Fruit fly (Drosophila melanogaster) whole organism, embryonic: ENCODE measurements around the gene CG33158.

Experiments used
- CG10267 ChIP-seq: fragments of 200-800 bp; sonication (Bioruptor generic); optimal IDR thresholded peaks from 2 replicates; lab custom pipeline; 2018; ENCODE audit warnings: missing biosample characterization, mild to moderate bottlenecking, missing genetic modification characterization, moderate library complexity
- CG11696 ChIP-seq: fragments of 200-800 bp; sonication (Bioruptor generic); IDR thresholded peaks from 2 replicates; pipeline ENCODE4 v1.3.6; 2022; ENCODE audit warnings: missing biosample characterization, missing genetic modification characterization
- CG12659 ChIP-seq: fragments of 200-800 bp; sonication (Bioruptor generic); optimal IDR thresholded peaks from 3 replicates; lab custom pipeline; 2017; ENCODE audit warnings: mild to moderate bottlenecking, missing biosample characterization, missing genetic modification reagents, missing genetic modification characterization
- CG13123 ChIP-seq: fragments of 200-800 bp; sonication (Bioruptor generic); optimal IDR thresholded peaks from 2 replicates; lab custom pipeline; 2016; ENCODE audit warnings: missing biosample characterization, missing genetic modification characterization
- CG15479 ChIP-seq: fragments of 200-800 bp; sonication (Bioruptor generic); optimal IDR thresholded peaks from 3 replicates; lab custom pipeline; 2019; ENCODE audit warnings: missing biosample characterization, mild to moderate bottlenecking, missing genetic modification characterization, moderate library complexity
- CG17802 ChIP-seq: fragments of 200-800 bp; sonication (Bioruptor generic); optimal IDR thresholded peaks from 2 replicates; lab custom pipeline; 2018; ENCODE audit warnings: missing biosample characterization, mild to moderate bottlenecking, missing genetic modification characterization, moderate library complexity
- CG18764 ChIP-seq: fragments of 200-800 bp; sonication (Bioruptor generic); optimal IDR thresholded peaks from 3 replicates; lab custom pipeline; 2016; ENCODE audit warnings: missing biosample characterization, missing genetic modification characterization
- CG30403 ChIP-seq: fragments of 200-800 bp; sonication (Bioruptor generic); optimal IDR thresholded peaks from 3 replicates; lab custom pipeline; 2016; ENCODE audit warnings: missing biosample characterization, missing genetic modification characterization
- CG3847 ChIP-seq: fragments of 200-800 bp; sonication (Bioruptor generic); IDR thresholded peaks from 2 replicates; pipeline ENCODE4 v1.3.6; 2022; ENCODE audit warnings: missing biosample characterization, missing genetic modification characterization
- CG4282 ChIP-seq: fragments of 200-800 bp; sonication (Bioruptor generic); optimal IDR thresholded peaks from 2 replicates; lab custom pipeline; 2016; ENCODE audit warnings: missing biosample characterization, missing genetic modification characterization
- CG4360 ChIP-seq: fragments of 200-800 bp; sonication (Bioruptor generic); IDR thresholded peaks from 2 replicates; pipeline ENCODE4 v1.3.6; 2022; ENCODE audit warnings: missing biosample characterization, missing genetic modification characterization
- CG6765 ChIP-seq: fragments of 200-800 bp; sonication (Bioruptor generic); optimal IDR thresholded peaks from 3 replicates; lab custom pipeline; 2017; ENCODE audit warnings: missing biosample characterization, mild to moderate bottlenecking, missing genetic modification characterization
- CG7372 ChIP-seq: fragments of 200-800 bp; sonication (Bioruptor generic); IDR thresholded peaks from 2 replicates; pipeline ENCODE4 v1.3.6; 2022; ENCODE audit warnings: missing biosample characterization, missing genetic modification characterization
- CG7745 ChIP-seq: fragments of 200-800 bp; sonication (Bioruptor generic); optimal IDR thresholded peaks from 2 replicates; lab custom pipeline; 2018; ENCODE audit warnings: missing biosample characterization, mild to moderate bottlenecking, missing genetic modification characterization, moderate library complexity
- CG7987 ChIP-seq: fragments of 200-800 bp; sonication (Bioruptor generic); optimal IDR thresholded peaks from 2 replicates; lab custom pipeline; 2018; ENCODE audit warnings: missing biosample characterization, mild to moderate bottlenecking, missing genetic modification characterization, moderate library complexity
- CrebB ChIP-seq: fragments of 200-800 bp; sonication (Bioruptor generic); optimal IDR thresholded peaks from 3 replicates; lab custom pipeline; 2018; ENCODE audit warnings: missing biosample characterization, mild to moderate bottlenecking, missing genetic modification characterization
- Dip3 ChIP-seq: fragments of 200-800 bp; sonication (Bioruptor generic); optimal IDR thresholded peaks from 3 replicates; lab custom pipeline; 2016; ENCODE audit warnings: missing biosample characterization, missing genetic modification characterization
- Fer1 ChIP-seq: fragments of 200-800 bp; sonication (Bioruptor generic); optimal IDR thresholded peaks from 2 replicates; lab custom pipeline; 2017; ENCODE audit warnings: missing biosample characterization, mild to moderate bottlenecking, missing genetic modification characterization
- H15 ChIP-seq: fragments of 200-800 bp; sonication (Bioruptor generic); IDR thresholded peaks from 3 replicates; pipeline ENCODE4 v1.3.6; 2022; ENCODE audit warnings: missing biosample characterization, missing genetic modification characterization
- Hr3 ChIP-seq: fragments of 200-800 bp; sonication (Bioruptor generic); optimal IDR thresholded peaks from 3 replicates; lab custom pipeline; 2016; ENCODE audit warnings: missing biosample characterization, missing genetic modification characterization
- Med ChIP-seq: fragments of 200-800 bp; sonication (Bioruptor generic); peaks from one replicate; lab custom pipeline; 2016; ENCODE audit warnings: missing biosample characterization, missing genetic modification characterization, mild to moderate bottlenecking, inconsistent platforms, moderate library complexity
- Stat92E ChIP-seq, 3 experiments: fragments of >200 bp in 2 of 3; fragments of 200-800 bp in 1 of 3; sonication (Bioruptor generic) in 1 of 3; optimal IDR thresholded peaks; 2 replicates each; lab custom pipeline; 2017 to 2019; ENCODE audit warnings: missing biosample characterization in 3 of 3, missing genetic modification characterization in 3 of 3, mild to moderate bottlenecking in 1 of 3, moderate library complexity in 1 of 3
- ase ChIP-seq: fragments of 200-800 bp; sonication (Bioruptor generic); IDR thresholded peaks from 3 replicates; pipeline ENCODE4 v1.3.6; 2022; ENCODE audit warnings: missing biosample characterization, missing genetic modification characterization
- dan ChIP-seq: fragments of 200-800 bp; sonication (Bioruptor generic); IDR thresholded peaks from 2 replicates; pipeline ENCODE4 v1.3.6; 2022; ENCODE audit warnings: missing biosample characterization, missing genetic modification characterization
- dpn ChIP-seq, 2 experiments: fragments of 200-800 bp; sonication (Bioruptor generic); optimal IDR thresholded peaks; 3 replicates each; lab custom pipeline; 2016; ENCODE audit warnings: missing biosample characterization in 2 of 2, missing genetic modification characterization in 2 of 2
- gfzf ChIP-seq: fragments of 200-800 bp; sonication (Bioruptor generic); optimal IDR thresholded peaks from 2 replicates; lab custom pipeline; 2016; ENCODE audit warnings: missing biosample characterization, mild to moderate bottlenecking, missing genetic modification characterization, moderate library complexity
- insv ChIP-seq, 2 experiments: fragments of 200-800 bp; sonication (Bioruptor generic); optimal IDR thresholded peaks; 3 replicates each; lab custom pipeline; 2016 to 2018; ENCODE audit warnings: missing biosample characterization in 2 of 2, missing genetic modification characterization in 2 of 2
- ken ChIP-seq: fragments of 200-800 bp; sonication (Bioruptor generic); IDR thresholded peaks from 3 replicates; pipeline ENCODE4 v1.3.6; 2022; ENCODE audit warnings: missing biosample characterization, missing genetic modification characterization
- lola ChIP-seq, 3 experiments: fragments of >200 bp in 2 of 3; fragments of 200-800 bp in 1 of 3; sonication (Bioruptor generic) in 1 of 3; optimal IDR thresholded peaks; 2 replicates each; lab custom pipeline; 2017 to 2019; ENCODE audit warnings: missing biosample characterization in 3 of 3, missing genetic modification characterization in 3 of 3, mild to moderate bottlenecking in 1 of 3, moderate library complexity in 1 of 3
- lov ChIP-seq, 2 experiments: fragments of 200-800 bp in 1 of 2; fragments of >200 bp in 1 of 2; sonication (Bioruptor generic) in 1 of 2; IDR thresholded peaks in 1 of 2; optimal IDR thresholded peaks in 1 of 2; 2 replicates in 1 of 2; 3 replicates in 1 of 2; pipeline versions ENCODE4 v1.3.6 to Lab custom; 2017 to 2022; ENCODE audit warnings: missing biosample characterization in 1 of 2, missing genetic modification characterization in 1 of 2
- pan ChIP-seq, 4 experiments: fragments of >200 bp in 3 of 4; fragments of 200-800 bp in 1 of 4; sonication (Bioruptor generic) in 1 of 4; optimal IDR thresholded peaks in 3 of 4; IDR thresholded peaks in 1 of 4; 2 replicates each; pipeline versions ENCODE4 v1.3.6 to Lab custom; 2017 to 2022; ENCODE audit warnings: missing biosample characterization in 2 of 4, missing genetic modification characterization in 2 of 4, mixed read lengths in 1 of 4
- pita ChIP-seq: fragments of 200-800 bp; sonication (Bioruptor generic); optimal IDR thresholded peaks from 2 replicates; lab custom pipeline; 2017; ENCODE audit warnings: missing biosample characterization, mild to moderate bottlenecking, missing genetic modification characterization
- prd ChIP-seq, 3 experiments: fragments of >200 bp in 2 of 3; fragments of 200-800 bp in 1 of 3; sonication (Bioruptor generic) in 1 of 3; optimal IDR thresholded peaks in 2 of 3; IDR thresholded peaks in 1 of 3; 2 replicates in 2 of 3; 3 replicates in 1 of 3; pipeline versions ENCODE4 v1.3.6 to Lab custom; 2017 to 2022; ENCODE audit warnings: missing biosample characterization in 1 of 3, missing genetic modification characterization in 1 of 3
- pzg ChIP-seq: fragments of 200-800 bp; sonication (Bioruptor generic); optimal IDR thresholded peaks from 3 replicates; lab custom pipeline; 2018; ENCODE audit warnings: missing biosample characterization, mild to moderate bottlenecking, missing genetic modification characterization, moderate library complexity
- repo ChIP-seq: fragments of 200-800 bp; sonication (Bioruptor generic); optimal IDR thresholded peaks from 2 replicates; lab custom pipeline; 2016; ENCODE audit warnings: missing biosample characterization, missing genetic modification characterization
- sug ChIP-seq: fragments of 200-800 bp; optimal IDR thresholded peaks from 2 replicates; lab custom pipeline; 2019; ENCODE audit warnings: missing biosample characterization, mild to moderate bottlenecking, missing genetic modification characterization, moderate library complexity
- tll ChIP-seq, 2 experiments: fragments of 200-800 bp in 1 of 2; fragments of >200 bp in 1 of 2; sonication (Bioruptor generic) in 1 of 2; optimal IDR thresholded peaks; 2 replicates each; lab custom pipeline; 2017 to 2019; ENCODE audit warnings: missing biosample characterization in 2 of 2, missing genetic modification characterization in 2 of 2, mild to moderate bottlenecking in 1 of 2, moderate library complexity in 1 of 2
- trem ChIP-seq: fragments of 200-800 bp; optimal IDR thresholded peaks from 3 replicates; lab custom pipeline; 2019; ENCODE audit warnings: missing biosample characterization, mild to moderate bottlenecking, missing genetic modification characterization, moderate library complexity
- unpg ChIP-seq: fragments of 200-800 bp; sonication (Bioruptor generic); optimal IDR thresholded peaks from 3 replicates; lab custom pipeline; 2018; ENCODE audit warnings: missing biosample characterization, mild to moderate bottlenecking, missing genetic modification characterization, moderate library complexity
- vnd ChIP-seq: fragments of 200-800 bp; sonication (Bioruptor generic); IDR thresholded peaks from 3 replicates; pipeline ENCODE4 v1.3.6; 2022; ENCODE audit warnings: missing biosample characterization, missing genetic modification characterization; ENCODE audit not compliant: partially characterized antibody
- vvl ChIP-seq: fragments of 200-800 bp; sonication (Bioruptor generic); IDR thresholded peaks from 2 replicates; pipeline ENCODE4 v1.3.6; 2022; ENCODE audit warnings: missing biosample characterization, missing genetic modification characterization
- zen ChIP-seq: fragments of 200-800 bp; sonication (Bioruptor generic); optimal IDR thresholded peaks from 3 replicates; lab custom pipeline; 2018; ENCODE audit warnings: missing biosample characterization, mild to moderate bottlenecking, missing genetic modification characterization, moderate library complexity

Gene CG33158

DNA sequence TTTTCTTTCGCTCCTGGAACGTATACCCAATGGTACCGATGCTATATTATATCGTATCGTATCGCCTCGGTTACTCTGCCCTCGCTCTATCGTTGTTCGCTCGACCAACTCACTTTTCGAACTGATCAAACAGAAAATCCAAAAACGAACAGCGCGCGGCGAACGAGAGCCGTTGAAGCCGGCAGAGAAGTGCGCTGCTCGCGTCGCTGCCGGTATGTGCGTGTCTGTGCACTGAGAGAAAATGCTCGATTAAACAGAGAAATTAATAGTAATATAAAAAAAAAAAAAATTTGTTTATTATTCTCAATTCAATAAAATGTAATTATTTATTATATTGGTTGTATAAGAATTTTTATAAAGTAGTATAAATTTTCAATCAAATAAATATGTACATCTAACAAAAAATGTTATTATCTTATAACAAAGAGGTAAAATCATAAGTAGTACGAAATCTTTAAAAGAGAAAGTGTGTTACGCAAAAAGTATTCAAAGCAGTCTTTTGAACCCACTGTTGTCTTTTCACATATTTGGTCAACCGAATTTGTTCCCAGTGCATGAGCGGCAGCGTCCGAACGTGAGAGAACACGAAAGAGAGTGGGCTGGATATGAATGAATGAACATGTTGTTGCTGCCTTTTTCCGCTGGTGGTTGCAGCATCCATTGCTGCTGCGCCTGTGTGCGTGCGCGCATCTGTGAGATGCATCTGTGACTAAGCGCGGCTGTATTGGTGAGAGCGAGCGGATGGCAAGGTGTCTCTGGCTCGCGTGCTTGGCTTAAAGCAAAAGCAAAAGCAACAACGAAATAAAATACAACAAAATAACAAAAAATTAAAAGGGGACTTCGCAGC is 64.3 kb downstream of the CG33158 start, which contains the start of gene aos (continued):
- TF ChIP-seq CG30403 (GFP tag; lab: Kevin White, UChicago) = peak; percentile 95
- peak; percentile 96 for TF ChIP-seq CG12659 (GFP tag; lab: Kevin White, UChicago)
- TF ChIP-seq Stat92E (GFP tag; optimal IDR thresholded peaks at IDR 0.05; lab: Kevin White, UChicago) = no peak
- peak; percentile 86 for TF ChIP-seq vvl (GFP tag; lab: Robert Waterston, UW)
- peak; percentile 58; the same call in 1 of the 2 replicates for TF ChIP-seq dan (GFP tag; lab: Robert Waterston, UW)
- no peak for TF ChIP-seq repo
- TF ChIP-seq CG7372 = peak; percentile 87
- TF ChIP-seq Dip3 = peak; percentile 28
- TF ChIP-seq ase = peak; percentile 34; the same call in 2 of the 3 replicates
- peak; percentile 92 for TF ChIP-seq Fer1
- TF ChIP-seq dpn (GFP tag; optimal IDR thresholded peaks at IDR 0.05; lab: Kevin White, UChicago) = peak in 1 of 2 experiments; percentile 90
- TF ChIP-seq CG10267 (tag; lab: Kevin White, UChicago) = peak; percentile 92
- TF ChIP-seq prd (optimal IDR thresholded peaks at IDR 0.05; lab: Kevin White, UChicago) = no peak
- peak; percentile 93 for TF ChIP-seq prd (GFP tag; IDR thresholded peaks at IDR 0.05; lab: Robert Waterston, UW)
- no peak for TF ChIP-seq CG7745 (tag; lab: Kevin White, UChicago)
- TF ChIP-seq sug = peak; percentile 81
- peak; percentile 86 for TF ChIP-seq CG18764 (GFP tag; lab: Kevin White, UChicago)
- TF ChIP-seq CG7987 (GFP tag; lab: Kevin White, UChicago) = peak; percentile 33
- no peak for TF ChIP-seq pita
- peak; percentile 59; the same call in 1 of the 3 replicates for TF ChIP-seq H15 (GFP tag; lab: Robert Waterston, UW)
- TF ChIP-seq CG13123 = peak; percentile 74
- peak; percentile 62; the same call in 1 of the 2 replicates for TF ChIP-seq CG11696
- TF ChIP-seq gfzf (GFP tag; lab: Kevin White, UChicago) = no peak

DNA sequence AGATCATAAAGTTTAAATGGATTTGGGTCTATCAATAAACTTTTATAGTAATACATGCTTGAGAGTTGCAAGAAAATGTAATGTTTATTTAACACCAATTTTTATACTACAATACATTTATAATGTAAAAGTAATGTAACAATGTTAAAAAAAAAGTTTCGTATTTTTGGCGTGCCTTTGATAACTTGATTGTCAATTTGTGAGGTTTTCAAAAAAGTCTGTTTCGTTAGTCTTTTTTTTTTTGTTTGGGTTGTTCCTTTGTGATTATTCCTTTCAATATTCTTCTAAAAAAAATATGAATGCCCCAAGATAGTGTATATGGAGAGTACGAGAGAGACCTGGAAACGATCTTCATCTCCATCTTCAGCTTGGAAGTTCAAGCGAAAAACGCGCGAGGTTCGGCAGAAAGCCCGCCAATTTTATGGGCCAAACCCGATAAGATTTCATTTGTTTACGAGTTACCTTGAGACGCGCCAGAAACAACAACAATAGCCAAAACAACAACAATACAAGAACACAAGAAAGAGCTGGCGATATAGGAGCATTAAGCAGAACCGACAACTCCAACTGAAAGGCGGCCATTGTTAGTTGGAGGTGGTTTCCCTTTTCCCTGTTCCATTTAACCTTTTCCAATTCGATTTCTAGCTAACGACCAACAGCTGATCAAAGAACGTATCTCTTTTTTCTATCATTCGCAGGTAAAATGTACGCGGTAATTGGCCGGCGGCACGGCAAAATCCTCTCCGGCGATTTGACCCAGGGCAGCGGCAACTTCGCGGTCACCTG is 65.5 kb downstream of the CG33158 start:
- peak; percentile 64 for TF ChIP-seq zen (tag; lab: Kevin White, UChicago)
- no peak for TF ChIP-seq CG6765 (GFP tag; lab: Kevin White, UChicago)
- peak; percentile 8 for TF ChIP-seq CG15479 (GFP tag; lab: Kevin White, UChicago)
- peak in 1 of 2 experiments; percentile 56 for TF ChIP-seq tll (GFP tag; optimal IDR thresholded peaks at IDR 0.05; lab: Kevin White, UChicago)
- TF ChIP-seq CG4360 (GFP tag; lab: Robert Waterston, UW) = peak; percentile 81
- peak; percentile 6 to 93 for TF ChIP-seq insv (GFP tag; optimal IDR thresholded peaks at IDR 0.05; lab: Kevin White, UChicago)
- no peak for TF ChIP-seq Hr3 (GFP tag; lab: Kevin White, UChicago)
- TF ChIP-seq, all 482 proteins: peak for 5

DNA sequence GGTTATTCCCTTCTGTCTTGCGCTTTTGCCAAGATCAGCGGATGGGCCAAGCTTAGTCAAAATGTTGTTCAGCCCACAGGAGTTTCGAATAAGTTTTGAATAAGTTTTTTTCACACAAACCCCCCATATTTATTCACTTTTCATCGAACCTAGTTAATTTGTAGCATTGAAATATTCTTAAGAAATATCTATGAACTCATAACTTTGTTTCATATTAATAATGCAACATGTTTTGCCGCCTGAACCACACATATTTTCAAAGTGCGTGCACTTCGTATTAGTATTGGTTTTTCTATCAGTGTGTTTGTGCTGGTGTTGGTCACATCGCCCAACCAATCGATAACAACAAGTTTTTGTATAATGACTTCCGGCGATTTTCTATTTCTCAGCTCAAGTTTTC is 67.1 kb downstream of the CG33158 start:
- no peak for TF ChIP-seq CG4282 (GFP tag; lab: Kevin White, UChicago)
- TF ChIP-seq ken (GFP tag; lab: Robert Waterston, UW) = 0 out of 3 replicates have a peak, but pooled peaks have one; percentile 22
- TF ChIP-seq CG17802 = no peak
- TF ChIP-seq lov (optimal IDR thresholded peaks at IDR 0.05; lab: Kevin White, UChicago) = no peak
- TF ChIP-seq lov (GFP tag; IDR thresholded peaks at IDR 0.05; lab: Robert Waterston, UW) = 0 out of 3 replicates have a peak, but pooled peaks have one; percentile 39
- no peak for TF ChIP-seq pzg
- peak; percentile 34 for TF ChIP-seq unpg (GFP tag; lab: Kevin White, UChicago)
- no peak for TF ChIP-seq CrebB
- peak; percentile 68 for TF ChIP-seq Med (GFP tag; lab: Kevin White, UChicago)
- TF ChIP-seq lola (GFP tag; optimal IDR thresholded peaks at IDR 0.05; lab: Kevin White, UChicago) = no peak
- TF ChIP-seq vnd (GFP tag; lab: Robert Waterston, UW) = no peak
- peak; percentile 16 for TF ChIP-seq CG30403 (GFP tag; lab: Kevin White, UChicago)
- no peak for TF ChIP-seq trem
- TF ChIP-seq dpn (GFP tag; optimal IDR thresholded peaks at IDR 0.05; lab: Kevin White, UChicago) = no peak
- TF ChIP-seq pan (optimal IDR thresholded peaks at IDR 0.05; lab: Kevin White, UChicago) = no peak
- TF ChIP-seq pan (GFP tag; optimal IDR thresholded peaks at IDR 0.05 in 1 of 2, IDR thresholded peaks at IDR 0.05 in 1 of 2) = peak in 1 of 2 experiments; percentile 87
- TF ChIP-seq CG3847 = no peak
